Worm (Caenorhabditis elegans) whole organism, late embryonic: ENCODE results near the gene cal-8.

Experiments
- C08G9.2 ChIP-seq: sonication (generic microtip); optimal IDR thresholded peaks from 2 replicates; lab custom pipeline; 2016; ENCODE audit warnings: mild to moderate bottlenecking, missing genetic modification characterization, moderate library complexity, missing compliant biosample characterization
- C38D4.7 ChIP-seq: fragments of 200-800 bp; sonication (Bioruptor generic); optimal IDR thresholded peaks from 2 replicates; lab custom pipeline; 2018; ENCODE audit warnings: mild to moderate bottlenecking, missing genetic modification characterization, moderate library complexity, missing compliant biosample characterization
- F13H6.1 ChIP-seq: sonication (generic microtip); optimal IDR thresholded peaks from 2 replicates; lab custom pipeline; 2016; ENCODE audit warnings: missing genetic modification characterization, missing compliant biosample characterization
- K02D7.2 ChIP-seq: sonication (generic microtip); optimal IDR thresholded peaks from 2 replicates; lab custom pipeline; 2017; ENCODE audit warnings: mild to moderate bottlenecking, missing genetic modification characterization, missing compliant biosample characterization
- Y22D7AL.16 ChIP-seq: sonication (generic microtip); optimal IDR thresholded peaks from 2 replicates; lab custom pipeline; 2016; ENCODE audit warnings: missing genetic modification characterization, missing compliant biosample characterization
- ahr-1 ChIP-seq: sonication (generic microtip); optimal IDR thresholded peaks from 2 replicates; lab custom pipeline; 2016; ENCODE audit warnings: missing genetic modification characterization, missing compliant biosample characterization
- ceh-14 ChIP-seq: sonication (generic microtip); optimal IDR thresholded peaks from 2 replicates; lab custom pipeline; 2016; ENCODE audit warnings: missing genotype, missing genetic modification characterization, missing compliant biosample characterization
- ceh-18 ChIP-seq: sonication (generic microtip); optimal IDR thresholded peaks from 2 replicates; lab custom pipeline; 2016; ENCODE audit warnings: missing genetic modification characterization, missing compliant biosample characterization
- ceh-19 ChIP-seq: fragments of 200-800 bp; sonication (Bioruptor generic); optimal IDR thresholded peaks from 2 replicates; lab custom pipeline; 2018; ENCODE audit warnings: mild to moderate bottlenecking, missing genetic modification characterization, missing compliant biosample characterization
- ceh-2 ChIP-seq: sonication (generic microtip); optimal IDR thresholded peaks from 2 replicates; lab custom pipeline; 2016; ENCODE audit warnings: missing genotype, missing genetic modification characterization, missing compliant biosample characterization
- ceh-24 ChIP-seq: sonication (generic microtip); optimal IDR thresholded peaks from 2 replicates; lab custom pipeline; 2016; ENCODE audit warnings: mild to moderate bottlenecking, missing genetic modification characterization, missing compliant biosample characterization
- ceh-31 ChIP-seq: sonication (generic microtip); optimal IDR thresholded peaks from 2 replicates; lab custom pipeline; 2016; ENCODE audit warnings: missing genetic modification characterization, missing compliant biosample characterization
- ceh-45 ChIP-seq: fragments of 200-800 bp; sonication (Bioruptor generic); IDR thresholded peaks from 2 replicates; pipeline ENCODE4 v1.3.6; 2022; ENCODE audit warnings: missing genetic modification reagents, missing genetic modification characterization, missing compliant biosample characterization
- ceh-6 ChIP-seq: fragments of 200-800 bp; sonication (Bioruptor generic); optimal IDR thresholded peaks from 2 replicates; lab custom pipeline; 2018; ENCODE audit warnings: mild to moderate bottlenecking, missing genetic modification characterization, missing compliant biosample characterization
- che-1 ChIP-seq: sonication (generic microtip); optimal IDR thresholded peaks from 2 replicates; lab custom pipeline; 2016; ENCODE audit warnings: mild to moderate bottlenecking, missing genetic modification characterization, missing compliant biosample characterization
- dve-1 ChIP-seq: sonication (generic microtip); optimal IDR thresholded peaks from 2 replicates; lab custom pipeline; 2017; ENCODE audit warnings: antibody characterized with exemption, mild to moderate bottlenecking, missing genetic modification characterization, missing compliant biosample characterization
- elt-2 ChIP-seq: sonication (generic microtip); optimal IDR thresholded peaks from 2 replicates; lab custom pipeline; 2016; ENCODE audit warnings: missing genetic modification reagents, missing genetic modification characterization, missing compliant biosample characterization
- ets-4 ChIP-seq: sonication (generic microtip); optimal IDR thresholded peaks from 2 replicates; lab custom pipeline; 2016; ENCODE audit warnings: missing genetic modification characterization, missing compliant biosample characterization
- eyg-1 ChIP-seq: sonication (generic microtip); optimal IDR thresholded peaks from 2 replicates; lab custom pipeline; 2016; ENCODE audit warnings: missing genotype, missing genetic modification characterization, missing compliant biosample characterization
- fkh-10 ChIP-seq: fragments of 150-350 bp; optimal IDR thresholded peaks from 2 replicates; lab custom pipeline; 2014; ENCODE audit warnings: missing biosample characterization, missing genetic modification reagents, missing genetic modification characterization
- gmeb-2 ChIP-seq: sonication (generic microtip); optimal IDR thresholded peaks from 2 replicates; lab custom pipeline; 2016; ENCODE audit warnings: missing genetic modification characterization, inconsistent platforms, missing compliant biosample characterization
- madf-2 ChIP-seq: sonication (generic microtip); optimal IDR thresholded peaks from 2 replicates; lab custom pipeline; 2017; ENCODE audit warnings: missing genetic modification characterization, missing compliant biosample characterization
- mec-3 ChIP-seq: sonication (generic microtip); optimal IDR thresholded peaks from 2 replicates; lab custom pipeline; 2016; ENCODE audit warnings: borderline replicate concordance, missing genetic modification characterization, missing compliant biosample characterization
- nfya-1 ChIP-seq: sonication (generic microtip); optimal IDR thresholded peaks from 2 replicates; lab custom pipeline; 2017; ENCODE audit warnings: missing genetic modification characterization, mild to moderate bottlenecking, missing compliant biosample characterization, antibody characterized with exemption, moderate library complexity
- nhr-11 ChIP-seq: fragments of 150-350 bp; optimal IDR thresholded peaks from 2 replicates; lab custom pipeline; 2014; ENCODE audit warnings: missing biosample characterization, missing genetic modification characterization
- nhr-232 ChIP-seq: sonication (generic microtip); optimal IDR thresholded peaks from 2 replicates; lab custom pipeline; 2016; ENCODE audit warnings: missing genetic modification characterization, missing compliant biosample characterization
- npax-4 ChIP-seq: sonication (generic microtip); optimal IDR thresholded peaks from 2 replicates; lab custom pipeline; 2016; ENCODE audit warnings: missing genetic modification characterization, missing compliant biosample characterization
- odd-2 ChIP-seq: sonication (generic microtip); optimal IDR thresholded peaks from 2 replicates; lab custom pipeline; 2017; ENCODE audit warnings: antibody characterized with exemption, mild to moderate bottlenecking, missing genetic modification characterization, missing compliant biosample characterization
- pag-3 ChIP-seq: sonication (generic microtip); optimal IDR thresholded peaks from 2 replicates; lab custom pipeline; 2016; ENCODE audit warnings: missing compliant biosample characterization, missing genetic modification characterization, borderline replicate concordance
- pat-9 ChIP-seq: fragments of 200-800 bp; sonication (Bioruptor generic); optimal IDR thresholded peaks from 2 replicates; lab custom pipeline; 2018; ENCODE audit warnings: mild to moderate bottlenecking, missing genetic modification characterization, moderate library complexity, missing compliant biosample characterization
- pax-1 ChIP-seq: fragments of 150-350 bp; optimal IDR thresholded peaks from 2 replicates; lab custom pipeline; 2014; ENCODE audit warnings: missing biosample characterization, missing genetic modification characterization
- pha-4 ChIP-seq: fragments of 150-350 bp; optimal IDR thresholded peaks from 2 replicates; lab custom pipeline; 2018; ENCODE audit warnings: missing biosample characterization, missing genetic modification reagents, missing genetic modification characterization
- ref-2 ChIP-seq: sonication (generic microtip); optimal IDR thresholded peaks from 2 replicates; lab custom pipeline; 2016; ENCODE audit warnings: missing genetic modification characterization, missing compliant biosample characterization
- sox-4 ChIP-seq: sonication (generic microtip); optimal IDR thresholded peaks from 2 replicates; lab custom pipeline; 2017; ENCODE audit warnings: mild to moderate bottlenecking, missing genetic modification characterization, inconsistent platforms, missing compliant biosample characterization
- syd-9 ChIP-seq: sonication (generic microtip); optimal IDR thresholded peaks from 2 replicates; lab custom pipeline; 2016; ENCODE audit warnings: mild to moderate bottlenecking, missing genetic modification characterization, moderate library complexity, missing compliant biosample characterization
- tbx-7 ChIP-seq: sonication (generic microtip); optimal IDR thresholded peaks from 2 replicates; lab custom pipeline; 2016; ENCODE audit warnings: missing genotype, missing genetic modification characterization, missing compliant biosample characterization
- unc-3 ChIP-seq, 2 experiments: fragments of 200-800 bp in 1 of 2; sonication (Bioruptor generic) in 1 of 2; sonication (generic microtip) in 1 of 2; conservative IDR thresholded peaks in 1 of 2; optimal IDR thresholded peaks in 1 of 2; 2 replicates each; pipeline versions ENCODE4 v1.3.6 to Lab custom; 2016 to 2022; ENCODE audit warnings: missing compliant biosample characterization in 2 of 2, missing genetic modification characterization in 2 of 2, missing genetic modification reagents in 1 of 2
- unc-42 ChIP-seq: sonication (generic microtip); optimal IDR thresholded peaks from 2 replicates; lab custom pipeline; 2016; ENCODE audit warnings: missing genotype, missing genetic modification characterization, missing compliant biosample characterization
- unc-55 ChIP-seq: sonication (generic microtip); optimal IDR thresholded peaks from 2 replicates; lab custom pipeline; 2017; ENCODE audit warnings: missing biosample characterization, missing genetic modification reagents, missing genetic modification characterization
- unc-86 ChIP-seq: sonication (generic microtip); optimal IDR thresholded peaks from 2 replicates; lab custom pipeline; 2016; ENCODE audit warnings: missing genetic modification characterization, missing compliant biosample characterization
- zip-5 ChIP-seq: sonication (generic microtip); optimal IDR thresholded peaks from 2 replicates; lab custom pipeline; 2016; ENCODE audit warnings: missing genetic modification characterization, missing compliant biosample characterization
- ztf-16 ChIP-seq: sonication (generic microtip); optimal IDR thresholded peaks from 2 replicates; lab custom pipeline; 2017; ENCODE audit warnings: missing genetic modification characterization, missing compliant biosample characterization

cal-8 gene

ce11 chrII:5487844-5488243, 6.0 kb upstream of the cal-8 start, which contains the start of gene nep-5:
Gene nep-5 (plus strand): TSS chrII:5488144.
- TF ChIP-seq tbx-7 (tag; lab: Kevin White, UChicago) (no peak), sox-4 (tag; lab: Kevin White, UChicago) (no peak), ceh-2 (no peak), unc-3 (GFP tag; conservative IDR thresholded peaks at IDR 0.05; lab: Robert Waterston, UW) (no peak), unc-3 (tag; optimal IDR thresholded peaks at IDR 0.05; lab: Kevin White, UChicago) (no peak), ref-2 (tag; lab: Kevin White, UChicago) (no peak), ceh-19 (GFP tag; lab: Kevin White, UChicago) (no peak), nhr-11 (tag; lab: Kevin White, UChicago) (no peak), gmeb-2 (tag; lab: Kevin White, UChicago) (no peak), ahr-1 (tag; lab: Kevin White, UChicago) (no peak), F13H6.1 (no peak), pat-9 (tag; lab: Kevin White, UChicago) (no peak), ceh-45 (GFP tag; lab: Robert Waterston, UW) (no peak), npax-4 (tag; lab: Kevin White, UChicago) (no peak)

DNA sequence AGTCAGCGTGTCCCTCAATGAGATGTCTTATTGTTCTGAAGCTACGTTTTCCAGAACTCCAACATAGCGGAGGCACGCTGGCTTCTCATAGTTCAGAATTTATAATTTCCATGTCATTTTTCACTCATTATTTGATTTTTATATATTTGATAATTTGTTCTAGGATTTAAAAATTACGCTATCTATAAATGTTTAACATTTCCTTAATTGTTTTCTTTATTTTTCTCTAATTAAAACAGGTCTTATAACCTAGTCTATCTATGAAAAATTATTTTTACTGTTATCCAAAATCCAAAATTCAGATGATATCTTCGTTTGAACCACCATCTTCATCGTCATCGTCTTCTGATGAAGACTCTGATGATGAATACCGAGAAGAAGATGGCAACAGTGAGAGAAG, 3.5 kb downstream of the cal-8 start, which contains the start of gene F56D1.1:
Gene F56D1.1, plus strand, starts transcription at position 301 of the 400 bp plus-strand sequence.
- TF ChIP-seq fkh-10 (GFP tag; lab: Kevin White, UChicago), result no peak
- TF ChIP-seq ceh-45 (GFP tag; lab: Robert Waterston, UW), result no peak
- no peak for TF ChIP-seq C08G9.2
- no peak for TF ChIP-seq tbx-7 (tag; lab: Kevin White, UChicago)
- no peak for TF ChIP-seq eyg-1 (tag; lab: Kevin White, UChicago)
- TF ChIP-seq ahr-1 (tag; lab: Kevin White, UChicago), result no peak
- no peak for TF ChIP-seq mec-3
- no peak for TF ChIP-seq elt-2 (tag; lab: Kevin White, UChicago)
- no peak for TF ChIP-seq nfya-1 (tag; lab: Kevin White, UChicago)
- no peak for TF ChIP-seq K02D7.2 (tag; lab: Kevin White, UChicago)
- TF ChIP-seq che-1, result no peak
- TF ChIP-seq unc-55, result no peak
- TF ChIP-seq syd-9 (tag; lab: Kevin White, UChicago), result no peak
- TF ChIP-seq ceh-24, result no peak
- TF ChIP-seq ets-4 (tag; lab: Kevin White, UChicago), result no peak
- TF ChIP-seq pag-3 (tag; lab: Kevin White, UChicago), result no peak

ce11 chrII:5474946-5475345, 6.9 kb downstream of the cal-8 start, which contains the start of gene ilcr-2:
Gene ilcr-2 (plus strand): TSS chrII:5475246.
- TF ChIP-seq ceh-14 (tag; lab: Kevin White, UChicago), result no peak
- TF ChIP-seq ceh-18 (tag; lab: Kevin White, UChicago), result no peak
- no peak for TF ChIP-seq ceh-6 (GFP tag; lab: Kevin White, UChicago)
- TF ChIP-seq unc-55, result no peak
- TF ChIP-seq unc-3 (GFP tag; conservative IDR thresholded peaks at IDR 0.05; lab: Robert Waterston, UW), result no peak
- no peak for TF ChIP-seq unc-3 (tag; optimal IDR thresholded peaks at IDR 0.05; lab: Kevin White, UChicago)
- TF ChIP-seq syd-9 (tag; lab: Kevin White, UChicago), result no peak
- TF ChIP-seq madf-2, result no peak
- no peak for TF ChIP-seq nhr-232 (tag; lab: Kevin White, UChicago)
- TF ChIP-seq ceh-45 (GFP tag; lab: Robert Waterston, UW), result no peak
- TF ChIP-seq pha-4 (tag; lab: Kevin White, UChicago), result no peak
- no peak for TF ChIP-seq C38D4.7
- TF ChIP-seq Y22D7AL.16 (tag; lab: Kevin White, UChicago), result no peak
- no peak for TF ChIP-seq pax-1
- no peak for TF ChIP-seq odd-2 (tag; lab: Kevin White, UChicago)

DNA sequence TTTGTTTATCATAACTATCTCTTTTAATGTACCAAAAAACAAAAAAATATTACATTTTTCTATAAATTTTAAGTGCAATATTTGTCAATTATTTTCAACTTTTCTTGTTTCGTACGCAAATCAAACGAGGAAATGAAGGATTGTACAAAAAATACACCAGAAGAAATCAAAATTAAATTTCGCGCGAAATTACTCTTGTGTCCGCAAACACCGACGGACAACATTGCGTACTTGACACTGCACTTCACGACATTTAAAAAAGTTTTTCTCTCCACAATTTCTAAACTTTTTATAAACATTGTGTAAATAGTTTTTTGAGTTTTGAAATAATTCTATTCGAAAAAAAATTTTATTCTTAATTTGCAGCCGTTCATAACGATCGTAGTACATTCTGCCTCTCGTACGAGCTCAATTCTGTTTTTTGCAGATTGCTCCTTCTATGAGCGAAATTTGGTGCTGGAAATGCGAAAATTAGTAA, 7.9 kb downstream of the cal-8 start, which contains the start of gene mrps-16:
Gene mrps-16, plus strand, starts transcription at position 428 of the 478 bp plus-strand sequence.
- no peak for TF ChIP-seq ceh-31 (tag; lab: Kevin White, UChicago)
- TF ChIP-seq ztf-16 (tag; lab: Kevin White, UChicago), result no peak
- no peak for TF ChIP-seq zip-5
- TF ChIP-seq tbx-7 (tag; lab: Kevin White, UChicago), result no peak
- TF ChIP-seq dve-1 (tag; lab: Kevin White, UChicago), result no peak
- TF ChIP-seq che-1, result no peak
- no peak for TF ChIP-seq pha-4 (tag; lab: Kevin White, UChicago)
- no peak for TF ChIP-seq ets-4 (tag; lab: Kevin White, UChicago)
- no peak for TF ChIP-seq ceh-2
- peak; percentile 1 for TF ChIP-seq unc-86 (tag; lab: Kevin White, UChicago)
- no peak for TF ChIP-seq ahr-1 (tag; lab: Kevin White, UChicago)
- TF ChIP-seq ref-2 (tag; lab: Kevin White, UChicago), result no peak
- TF ChIP-seq eyg-1 (tag; lab: Kevin White, UChicago), result no peak
- no peak for TF ChIP-seq gmeb-2 (tag; lab: Kevin White, UChicago)
- peak; percentile 53 for TF ChIP-seq unc-42 (tag; lab: Kevin White, UChicago)
